Worm (Caenorhabditis elegans): ENCODE measurements around the gene Y65A5A.24.

Gene Y65A5A.24

ce11 chrIV:16399776-16400368 lies 6.1 kb downstream of the Y65A5A.24 start, which contains the start of gene Y65A5A.1:
Y65A5A.1 (minus strand) TSS chrIV:16399826.
- TF ChIP-seq Y55F3AM.14 (GFP tag; optimal IDR thresholded peaks at IDR 0.05) (no peak), nhr-129 (tag; optimal IDR thresholded peaks at IDR 0.05) (no peak), lin-13 (GFP tag; optimal IDR thresholded peaks at IDR 0.05) (peak; percentile 28), gmeb-1 (tag; optimal IDR thresholded peaks at IDR 0.05) (no peak), lin-39 (tag; optimal IDR thresholded peaks at IDR 0.05) (no peak), nhr-237 (tag; optimal IDR thresholded peaks at IDR 0.05) (no peak), nhr-25 (tag; optimal IDR thresholded peaks at IDR 0.05) (no peak), dmd-4 (tag; optimal IDR thresholded peaks at IDR 0.05) (no peak), lsy-2 (tag; optimal IDR thresholded peaks at IDR 0.05) (peak in 1 of 2 experiments; percentile 15), F13H6.1 (tag; optimal IDR thresholded peaks at IDR 0.05) (no peak), ztf-11 (tag; optimal IDR thresholded peaks at IDR 0.05) (no peak), ceh-16 (tag; optimal IDR thresholded peaks at IDR 0.05) (no peak), crh-2 (tag; optimal IDR thresholded peaks at IDR 0.05) (peak; percentile 1)

- no peak for TF ChIP-seq snpc-4 (tag; optimal IDR thresholded peaks at IDR 0.05)
- TF ChIP-seq sma-3 (GFP tag; optimal IDR thresholded peaks at IDR 0.05), result peak; percentile 52
- peak; percentile 47 for TF ChIP-seq elt-1 (tag; optimal IDR thresholded peaks at IDR 0.05)
- peak; percentile 53 for TF ChIP-seq crh-2 (tag; optimal IDR thresholded peaks at IDR 0.05)
- peak; percentile 96 for TF ChIP-seq ceh-16 (tag; optimal IDR thresholded peaks at IDR 0.05)
- peak; percentile 26 for TF ChIP-seq gmeb-1 (tag; optimal IDR thresholded peaks at IDR 0.05)
- TF ChIP-seq nhr-77 (tag; optimal IDR thresholded peaks at IDR 0.05), result no peak
- TF ChIP-seq nhr-129 (tag; optimal IDR thresholded peaks at IDR 0.05), result peak; percentile 9
Observed at ce11 chrIV:16400412-16401381, 6.9 kb downstream of the Y65A5A.24 start.

- no peak for TF ChIP-seq sma-9 (GFP tag; optimal IDR thresholded peaks at IDR 0.05)
- no peak for TF ChIP-seq sma-9 (tag; optimal IDR thresholded peaks at IDR 0.05)
- no peak for TF ChIP-seq ama-1 (optimal IDR thresholded peaks at IDR 0.05)
- TF ChIP-seq C34F6.9 (tag; optimal IDR thresholded peaks at IDR 0.05), result no peak
- TF ChIP-seq fos-1 (tag; optimal IDR thresholded peaks at IDR 0.05), result no peak
- no peak for TF ChIP-seq crh-2 (tag; optimal IDR thresholded peaks at IDR 0.05)
- no peak for TF ChIP-seq nhr-237 (tag; optimal IDR thresholded peaks at IDR 0.05)
- TF ChIP-seq ztf-11 (tag; optimal IDR thresholded peaks at IDR 0.05), result no peak
- TF ChIP-seq mab-5 (tag; optimal IDR thresholded peaks at IDR 0.05), result no peak
- TF ChIP-seq ceh-82 (tag; optimal IDR thresholded peaks at IDR 0.05), result no peak
Observed at ce11 chrIV:16401428-16401827, 7.7 kb downstream of the Y65A5A.24 start.

ce11 chrIV:16403283-16403682 lies 9.5 kb downstream of the Y65A5A.24 start:
- no peak for TF ChIP-seq sma-3 (GFP tag; optimal IDR thresholded peaks at IDR 0.05)
- TF ChIP-seq lin-11 (tag; optimal IDR thresholded peaks at IDR 0.05), result no peak
- no peak for TF ChIP-seq mbf-1 (tag; optimal IDR thresholded peaks at IDR 0.05)
- no peak for TF ChIP-seq ztf-1 (GFP tag; conservative IDR thresholded peaks at IDR 0.05)
- no peak for TF ChIP-seq ztf-4 (tag; optimal IDR thresholded peaks at IDR 0.05)
- TF ChIP-seq nhr-10 (tag; optimal IDR thresholded peaks at IDR 0.05), result no peak
- no peak for TF ChIP-seq nhr-237 (tag; optimal IDR thresholded peaks at IDR 0.05)
- TF ChIP-seq fos-1 (tag; optimal IDR thresholded peaks at IDR 0.05), result no peak
- no peak for TF ChIP-seq gmeb-1 (tag; optimal IDR thresholded peaks at IDR 0.05)
- TF ChIP-seq unc-62 (GFP tag; optimal IDR thresholded peaks at IDR 0.05), result no peak
- no peak for TF ChIP-seq lsy-2 (tag; optimal IDR thresholded peaks at IDR 0.05)
- no peak for TF ChIP-seq blmp-1 (tag; optimal IDR thresholded peaks at IDR 0.05; ENCODE audit: insufficient read depth)
- no peak for TF ChIP-seq unc-55 (GFP tag; optimal IDR thresholded peaks at IDR 0.05)

ce11 chrIV:16407800-16408199 lies 14.0 kb downstream of the Y65A5A.24 start:
- TF ChIP-seq aly-2 (tag; optimal IDR thresholded peaks at IDR 0.05) (no peak), dmd-4 (tag; optimal IDR thresholded peaks at IDR 0.05) (no peak), nhr-6 (tag; optimal IDR thresholded peaks at IDR 0.05) (no peak), sma-3 (GFP tag; optimal IDR thresholded peaks at IDR 0.05) (no peak), peb-1 (tag; optimal IDR thresholded peaks at IDR 0.05) (no peak), zag-1 (tag; optimal IDR thresholded peaks at IDR 0.05) (no peak), unc-39 (tag; optimal IDR thresholded peaks at IDR 0.05) (no peak), mbf-1 (tag; optimal IDR thresholded peaks at IDR 0.05) (no peak), mab-5 (tag; optimal IDR thresholded peaks at IDR 0.05) (no peak)

All from whole organism, L2 larva.